Worm (Caenorhabditis elegans): ENCODE data around the gene Y67H2A.2.

ce11 chrIV:13246961-13247360 lies 50.7 kb downstream of the Y67H2A.2 start, which contains the start of gene JC8.7:
- TF ChIP-seq B0310.2 (tag; optimal IDR thresholded peaks at IDR 0.05), result no peak
- no peak for TF ChIP-seq sea-1 (GFP tag; conservative IDR thresholded peaks at IDR 0.05)
- no peak for TF ChIP-seq ama-1 (optimal IDR thresholded peaks at IDR 0.05)
- TF ChIP-seq pes-1 (GFP tag; IDR thresholded peaks at IDR 0.05), result no peak
- TF ChIP-seq flt-1 (GFP tag; IDR thresholded peaks at IDR 0.05), result no peak
- no peak for TF ChIP-seq scrt-1 (GFP tag; IDR thresholded peaks at IDR 0.05)
- no peak for TF ChIP-seq tbx-11 (GFP tag; IDR thresholded peaks at IDR 0.05)
- TF ChIP-seq tra-4 (tag; optimal IDR thresholded peaks at IDR 0.05), result no peak
- no peak for TF ChIP-seq ceh-13 (GFP tag; optimal IDR thresholded peaks at IDR 0.05)
